Worm (Caenorhabditis elegans) whole organism, midembryonic: Measurements from ENCODE around the gene K09G1.2.

Experiments used
- T22C8.4 ChIP-seq: fragments of 200-800 bp; sonication (Bioruptor generic); IDR thresholded peaks from 2 replicates; pipeline ENCODE4 v1.3.6; 2022; ENCODE audit warnings: missing genetic modification characterization, missing compliant biosample characterization
- cog-1 ChIP-seq: sonication (generic microtip); optimal IDR thresholded peaks from 2 replicates; lab custom pipeline; 2016; ENCODE audit warnings: missing genetic modification characterization, missing compliant biosample characterization
- flt-1 ChIP-seq: fragments of 200-800 bp; sonication (Bioruptor generic); IDR thresholded peaks from 2 replicates; pipeline ENCODE4 v1.3.6; 2022; ENCODE audit warnings: missing genetic modification characterization, missing compliant biosample characterization
- klf-2 ChIP-seq: fragments of 200-800 bp; sonication (Bioruptor generic); conservative IDR thresholded peaks from 2 replicates; pipeline ENCODE4 v1.3.6; 2022; ENCODE audit warnings: missing genetic modification reagents, missing genetic modification characterization, missing compliant biosample characterization
- med-1 ChIP-seq: sonication (generic microtip); optimal IDR thresholded peaks from 2 replicates; lab custom pipeline; 2017; ENCODE audit warnings: missing genetic modification characterization, mild to moderate bottlenecking, missing compliant biosample characterization, antibody characterized with exemption, missing genetic modification reagents; ENCODE audit not compliant: insufficient read depth
- ref-1 ChIP-seq: fragments of 200-800 bp; sonication (Bioruptor generic); conservative IDR thresholded peaks from 2 replicates; pipeline ENCODE4 v1.3.6; 2022; ENCODE audit warnings: missing genetic modification reagents, missing genetic modification characterization, missing compliant biosample characterization
- tab-1 ChIP-seq: fragments of 200-800 bp; sonication (Bioruptor generic); IDR thresholded peaks from 2 replicates; pipeline ENCODE4 v1.3.6; 2022; ENCODE audit warnings: missing genetic modification characterization, missing compliant biosample characterization
- ztf-23 ChIP-seq: fragments of 200-800 bp; sonication (Bioruptor generic); IDR thresholded peaks from 2 replicates; pipeline ENCODE4 v1.3.6; 2022; ENCODE audit warnings: missing genetic modification reagents, missing genetic modification characterization, missing compliant biosample characterization
- ztf-29 ChIP-seq: fragments of 200-800 bp; sonication (Bioruptor generic); IDR thresholded peaks from 2 replicates; pipeline ENCODE4 v1.3.6; 2022; ENCODE audit warnings: missing genetic modification reagents, missing genetic modification characterization, missing compliant biosample characterization

- TF ChIP-seq med-1 (GFP tag; lab: Kevin White, UChicago), result no peak
- TF ChIP-seq flt-1, result no peak
- TF ChIP-seq tab-1 (GFP tag; lab: Robert Waterston, UW), result no peak
- TF ChIP-seq ztf-29, result no peak
- TF ChIP-seq klf-2 (GFP tag; lab: Robert Waterston, UW), result no peak
- TF ChIP-seq cog-1 (tag; lab: Kevin White, UChicago), result no peak
- TF ChIP-seq T22C8.4 (GFP tag; lab: Robert Waterston, UW), result no peak
- TF ChIP-seq ztf-23 (GFP tag; lab: Robert Waterston, UW), result no peak
- no peak for TF ChIP-seq ref-1 (GFP tag; lab: Robert Waterston, UW)
Measured at ce11 chrV:9629114-9629513, 38.7 kb downstream of the K09G1.2 start, which contains the start of gene idpc-3.
